Worm (Caenorhabditis elegans): Measurements from ENCODE around the gene ZC15.5.

- TF ChIP-seq F13H6.1 (tag; optimal IDR thresholded peaks at IDR 0.05) (no peak), odd-2 (tag; optimal IDR thresholded peaks at IDR 0.05) (no peak), pax-1 (tag; optimal IDR thresholded peaks at IDR 0.05) (no peak), K02D7.2 (tag; optimal IDR thresholded peaks at IDR 0.05) (no peak), unc-55 (GFP tag; optimal IDR thresholded peaks at IDR 0.05) (no peak), zip-5 (tag; optimal IDR thresholded peaks at IDR 0.05) (no peak)
These were observed 17.9 kb upstream of the ZC15.5 start, which contains the start of gene pqn-94 for ce11 chrV:20279811-20280317.
